Fruit fly (Drosophila melanogaster) Kc167 (cell line): Measurements from ENCODE around the gene PGAP1.

Experiments
- Myc ChIP-seq: fragments of >200 bp; optimal IDR thresholded peaks from 2 replicates; lab custom pipeline; 2017; ENCODE audit warnings: missing external identifiers
- insv ChIP-seq: fragments of >200 bp; optimal IDR thresholded peaks from 3 replicates; lab custom pipeline; 2018; ENCODE audit warnings: missing external identifiers
- psq ChIP-seq: fragments of >200 bp; optimal IDR thresholded peaks from 2 replicates; lab custom pipeline; 2017; ENCODE audit warnings: missing external identifiers

- TF ChIP-seq psq (lab: Kevin White, UChicago) (no peak), insv (no peak), Myc (lab: Kevin White, UChicago) (no peak)
Observed at dm6 chrX:5705097-5705496, 15.8 kb upstream of the PGAP1 start.
